Worm (Caenorhabditis elegans): ENCODE results near the gene C49A9.3.

ce11 chrIV:6230560-6231073, 8.7 kb downstream of the C49A9.3 start, which contains the start of gene F58F9.4:
- TF ChIP-seq aly-2 (tag; optimal IDR thresholded peaks at IDR 0.05) = no peak
- TF ChIP-seq elt-1 (tag; optimal IDR thresholded peaks at IDR 0.05) = no peak
- no peak for TF ChIP-seq ceh-82 (tag; optimal IDR thresholded peaks at IDR 0.05)
- TF ChIP-seq nhr-21 (tag; optimal IDR thresholded peaks at IDR 0.05) = no peak
- no peak for TF ChIP-seq unc-62 (GFP tag; optimal IDR thresholded peaks at IDR 0.05)
- TF ChIP-seq zag-1 (tag; optimal IDR thresholded peaks at IDR 0.05) = no peak
- TF ChIP-seq skn-1 (tag; optimal IDR thresholded peaks at IDR 0.05) = no peak
- TF ChIP-seq ama-1 (optimal IDR thresholded peaks at IDR 0.05) = no peak
- TF ChIP-seq ceh-16 (tag; optimal IDR thresholded peaks at IDR 0.05) = no peak
- no peak for TF ChIP-seq mab-5 (tag; optimal IDR thresholded peaks at IDR 0.05)
